Worm (Caenorhabditis elegans): Measurements from ENCODE around the gene ttr-32.

ce11 chrIII:7555360-7555759 is 10.9 kb upstream of the ttr-32 start, which contains the start of gene ceh-13:
- TF ChIP-seq dao-5 (tag; optimal IDR thresholded peaks at IDR 0.05) (no peak), him-1 (tag; optimal IDR thresholded peaks at IDR 0.05) (no peak)

Data from whole organism, L4/young adult.